Worm (Caenorhabditis elegans) whole organism, L4 larva: ENCODE measurements around the gene srh-215.
A peak's percentile ranks its signal among the peaks of the same experiment; 100 is the strongest.

Source experiments
- F26F4.8 ChIP-seq: fragments of 200-800 bp; sonication (Bioruptor generic); conservative IDR thresholded peaks from 2 replicates; pipeline ENCODE4 v1.3.6; 2022; ENCODE audit warnings: missing genetic modification characterization, missing compliant biosample characterization
- F49E8.2 ChIP-seq: sonication (generic microtip); optimal IDR thresholded peaks from 2 replicates; lab custom pipeline; 2016; ENCODE audit warnings: missing compliant biosample characterization, mild to moderate bottlenecking, missing genetic modification characterization, borderline replicate concordance
- R02D3.7 ChIP-seq: fragments of 150-350 bp; sonication (generic microtip); optimal IDR thresholded peaks from 3 replicates; lab custom pipeline; 2014; ENCODE audit warnings: missing biosample characterization, missing genetic modification characterization
- T26A8.4 ChIP-seq: fragments of 200-800 bp; sonication (Bioruptor generic); IDR thresholded peaks from 2 replicates; pipeline ENCODE4 v1.3.6; 2022; ENCODE audit warnings: missing genetic modification characterization, missing compliant biosample characterization
- Y105C5A.15 ChIP-seq: fragments of 200-800 bp; sonication (Bioruptor generic); IDR thresholded peaks from 2 replicates; pipeline ENCODE4 v1.3.6; 2022; ENCODE audit warnings: missing genetic modification characterization, missing compliant biosample characterization
- Y5F2A.4 ChIP-seq: fragments of 200-800 bp; sonication (Bioruptor generic); optimal IDR thresholded peaks from 2 replicates; lab custom pipeline; 2018; ENCODE audit warnings: mild to moderate bottlenecking, missing genetic modification characterization, missing compliant biosample characterization
- Y75B8A.6 ChIP-seq: fragments of 200-800 bp; sonication (Bioruptor generic); IDR thresholded peaks from 2 replicates; pipeline ENCODE4 v1.3.6; 2022; ENCODE audit warnings: missing genetic modification reagents, missing genetic modification characterization, missing compliant biosample characterization
- ZK337.2 ChIP-seq: fragments of 200-800 bp; sonication (Bioruptor generic); IDR thresholded peaks from 2 replicates; pipeline ENCODE4 v1.3.6; 2022; ENCODE audit warnings: missing genetic modification reagents, missing genetic modification characterization, missing compliant biosample characterization
- arid-1 ChIP-seq: fragments of 200-800 bp; sonication (Bioruptor generic); conservative IDR thresholded peaks from 2 replicates; pipeline ENCODE4 v1.3.6; 2022; ENCODE audit warnings: missing genetic modification reagents, missing genetic modification characterization, missing compliant biosample characterization
- ceh-62 ChIP-seq: sonication (generic microtip); optimal IDR thresholded peaks from 2 replicates; lab custom pipeline; 2017; ENCODE audit warnings: missing biosample characterization, missing genetic modification characterization
- ctbp-1 ChIP-seq: fragments of 200-800 bp; sonication (Bioruptor generic); IDR thresholded peaks from 2 replicates; pipeline ENCODE4 v1.3.6; 2022; ENCODE audit warnings: missing genetic modification reagents, missing genetic modification characterization, missing compliant biosample characterization
- daf-16 ChIP-seq, 3 experiments: sonication (generic microtip); optimal IDR thresholded peaks; 2 replicates each; lab custom pipeline; 2016 to 2017; ENCODE audit warnings: missing genetic modification characterization in 3 of 3, missing genetic modification reagents in 3 of 3, mild to moderate bottlenecking in 2 of 3, missing compliant biosample characterization in 2 of 3, missing biosample characterization in 1 of 3, moderate library complexity in 1 of 3
- daf-19 ChIP-seq: fragments of 200-800 bp; sonication (Bioruptor generic); conservative IDR thresholded peaks from 2 replicates; pipeline ENCODE4 v1.3.6; 2022; ENCODE audit warnings: missing genetic modification characterization, missing compliant biosample characterization
- dmd-6 ChIP-seq: fragments of 200-800 bp; sonication (Bioruptor generic); IDR thresholded peaks from 2 replicates; pipeline ENCODE4 v1.3.6; 2022; ENCODE audit warnings: missing genetic modification reagents, missing genetic modification characterization, missing compliant biosample characterization
- egl-43 ChIP-seq: fragments of 200-800 bp; sonication (Bioruptor generic); IDR thresholded peaks from 2 replicates; pipeline ENCODE4 v1.3.6; 2022; ENCODE audit warnings: missing genetic modification reagents, missing genetic modification characterization, missing compliant biosample characterization
- hif-1 ChIP-seq, 2 experiments: sonication (generic microtip); optimal IDR thresholded peaks; 2 replicates each; lab custom pipeline; 2016 to 2017; ENCODE audit warnings: missing compliant biosample characterization in 2 of 2, missing genetic modification characterization in 2 of 2, missing genetic modification reagents in 2 of 2, missing genotype in 2 of 2, mild to moderate bottlenecking in 1 of 2
- lim-7 ChIP-seq: fragments of 200-800 bp; sonication (Bioruptor generic); IDR thresholded peaks from 2 replicates; pipeline ENCODE4 v1.3.6; 2022; ENCODE audit warnings: missing genetic modification characterization, missing compliant biosample characterization
- lin-13 ChIP-seq: fragments of 150-350 bp; optimal IDR thresholded peaks from 2 replicates; lab custom pipeline; 2014; ENCODE audit warnings: missing biosample characterization, missing genetic modification reagents, missing genetic modification characterization
- mes-2 ChIP-seq: sonication (generic microtip); optimal IDR thresholded peaks from 2 replicates; lab custom pipeline; 2016; ENCODE audit warnings: missing genotype, mild to moderate bottlenecking, missing genetic modification characterization, missing compliant biosample characterization; ENCODE audit not compliant: poor library complexity, severe bottlenecking
- nhr-102 ChIP-seq: sonication (generic microtip); optimal IDR thresholded peaks from 2 replicates; lab custom pipeline; 2016; ENCODE audit warnings: mild to moderate bottlenecking, missing genetic modification characterization, moderate library complexity, missing compliant biosample characterization
- nhr-237 ChIP-seq: sonication (generic microtip); optimal IDR thresholded peaks from 2 replicates; lab custom pipeline; 2017; ENCODE audit warnings: missing biosample characterization, missing genetic modification characterization
- nhr-41 ChIP-seq: fragments of 200-800 bp; sonication (Bioruptor generic); IDR thresholded peaks from 2 replicates; pipeline ENCODE4 v1.3.6; 2022; ENCODE audit warnings: missing genetic modification reagents, missing genetic modification characterization, missing compliant biosample characterization
- nhr-48 ChIP-seq: sonication (generic microtip); optimal IDR thresholded peaks from 2 replicates; lab custom pipeline; 2016; ENCODE audit warnings: mild to moderate bottlenecking, missing genetic modification characterization, missing compliant biosample characterization
- nhr-77 ChIP-seq: fragments of 150-350 bp; optimal IDR thresholded peaks from 2 replicates; lab custom pipeline; 2014; ENCODE audit warnings: missing biosample characterization, missing genetic modification characterization
- pha-4 ChIP-seq, 2 experiments: fragments of 150-350 bp in 1 of 2; fragments of 200-800 bp in 1 of 2; sonication (Bioruptor generic) in 1 of 2; IDR thresholded peaks in 1 of 2; optimal IDR thresholded peaks in 1 of 2; 2 replicates each; pipeline versions ENCODE4 v1.3.6 to Lab custom; 2014 to 2022; ENCODE audit warnings: missing genetic modification characterization in 2 of 2, missing genetic modification reagents in 2 of 2, missing biosample characterization in 1 of 2, missing compliant biosample characterization in 1 of 2
- php-3 ChIP-seq: fragments of 200-800 bp; sonication (Bioruptor generic); IDR thresholded peaks from 2 replicates; pipeline ENCODE4 v1.3.6; 2022; ENCODE audit warnings: missing genetic modification reagents, missing genetic modification characterization, missing compliant biosample characterization
- set-16 ChIP-seq: fragments of 200-800 bp; sonication (Bioruptor generic); IDR thresholded peaks from 2 replicates; pipeline ENCODE4 v1.3.6; 2022; ENCODE audit warnings: missing genetic modification reagents, missing genetic modification characterization, missing compliant biosample characterization
- skn-1 ChIP-seq: fragments of 150-350 bp; optimal IDR thresholded peaks from 2 replicates; lab custom pipeline; 2014; ENCODE audit warnings: missing biosample characterization, missing genetic modification characterization
- snpc-1.2 ChIP-seq: fragments of 200-800 bp; sonication (Bioruptor generic); IDR thresholded peaks from 2 replicates; pipeline ENCODE4 v1.3.6; 2022; ENCODE audit warnings: missing genetic modification reagents, missing genetic modification characterization, missing compliant biosample characterization
- unc-130 ChIP-seq: sonication (generic microtip); optimal IDR thresholded peaks from 2 replicates; lab custom pipeline; 2016; ENCODE audit warnings: missing genetic modification reagents, missing genetic modification characterization, missing compliant biosample characterization
- unc-62 ChIP-seq, 3 experiments: fragments of 150-350 bp in 1 of 3; sonication (generic microtip); optimal IDR thresholded peaks in 2 of 3; peaks in 1 of 3; 1 replicate in 1 of 3; 2 replicates in 2 of 3; lab custom pipeline; 2014 to 2017; ENCODE audit warnings: missing biosample characterization in 3 of 3, missing genetic modification characterization in 3 of 3, missing genetic modification reagents in 3 of 3, missing genotype in 1 of 3
- vab-7 ChIP-seq: fragments of 200-800 bp; sonication (Bioruptor generic); IDR thresholded peaks from 2 replicates; pipeline ENCODE4 v1.3.6; 2022; ENCODE audit warnings: missing genetic modification reagents, missing genetic modification characterization, missing compliant biosample characterization
- zag-1 ChIP-seq: fragments of 150-350 bp; optimal IDR thresholded peaks from 2 replicates; lab custom pipeline; 2014; ENCODE audit warnings: missing biosample characterization, missing genetic modification characterization
- zfp-2 ChIP-seq: sonication (generic microtip); optimal IDR thresholded peaks from 2 replicates; lab custom pipeline; 2016; ENCODE audit warnings: mild to moderate bottlenecking, missing genetic modification characterization, missing compliant biosample characterization
- zfp-3 ChIP-seq: fragments of 200-800 bp; sonication (Bioruptor generic); conservative IDR thresholded peaks from 2 replicates; pipeline ENCODE4 v1.3.6; 2022; ENCODE audit warnings: missing genetic modification reagents, missing genetic modification characterization, missing compliant biosample characterization
- ztf-7 ChIP-seq: fragments of 150-350 bp; optimal IDR thresholded peaks from 2 replicates; lab custom pipeline; 2014; ENCODE audit warnings: missing biosample characterization, missing genetic modification characterization

srh-215 gene

ce11 chrV:16794828-16795354 lies 36.9 kb downstream of the srh-215 start, which contains the start of the genes ctps-1 and pus-1 (continued):
- no peak for TF ChIP-seq php-3 (GFP tag; lab: Robert Waterston, UW)
- TF ChIP-seq dmd-6 (GFP tag; lab: Robert Waterston, UW): peak; percentile 43
- peak; percentile 26 for TF ChIP-seq ztf-7 (tag; lab: Kevin White, UChicago)
- no peak for TF ChIP-seq lin-13 (GFP tag; lab: Kevin White, UChicago)

- TF ChIP-seq daf-16 (GFP tag; optimal IDR thresholded peaks at IDR 0.05; lab: Kevin White, UChicago) (no peak), daf-16 (tag; optimal IDR thresholded peaks at IDR 0.05; lab: Kevin White, UChicago) (no peak), F49E8.2 (no peak), unc-62 (GFP tag; optimal IDR thresholded peaks at IDR 0.05 in 1 of 2; lab: Kevin White, UChicago) (peak in 1 of 2 experiments; percentile 93), unc-62 (tag; optimal IDR thresholded peaks at IDR 0.05; lab: Kevin White, UChicago) (no peak), R02D3.7 (tag; lab: Kevin White, UChicago) (no peak), nhr-48 (tag; lab: Kevin White, UChicago) (no peak), daf-19 (no peak), ZK337.2 (no peak)
Observed at ce11 chrV:16794079-16794478, 37.7 kb downstream of the srh-215 start.

- no peak for TF ChIP-seq zag-1 (tag; lab: Kevin White, UChicago)
- TF ChIP-seq skn-1 (tag; lab: Kevin White, UChicago): no peak
- peak; percentile 42 for TF ChIP-seq unc-130
- TF ChIP-seq F26F4.8 (GFP tag; lab: Robert Waterston, UW): no peak
- no peak for TF ChIP-seq lim-7 (GFP tag; lab: Robert Waterston, UW)
- TF ChIP-seq zfp-3 (GFP tag; lab: Robert Waterston, UW): no peak
- no peak for TF ChIP-seq Y5F2A.4 (GFP tag; lab: Kevin White, UChicago)
- TF ChIP-seq Y105C5A.15 (GFP tag; lab: Robert Waterston, UW): no peak
- no peak for TF ChIP-seq vab-7 (GFP tag; lab: Robert Waterston, UW)
- TF ChIP-seq R02D3.7 (tag; lab: Kevin White, UChicago): peak; percentile 12
Observed at ce11 chrV:16793312-16793711, 38.5 kb downstream of the srh-215 start.

ce11 chrV:16792717-16793116 lies 39.1 kb downstream of the srh-215 start:
- TF ChIP-seq egl-43 (GFP tag; lab: Robert Waterston, UW) (no peak), unc-130 (no peak), nhr-237 (tag; lab: Kevin White, UChicago) (no peak), set-16 (peak; percentile 82), nhr-102 (tag; lab: Kevin White, UChicago) (no peak), snpc-1.2 (GFP tag; lab: Robert Waterston, UW) (no peak)

ce11 chrV:16788967-16789366 lies 42.9 kb downstream of the srh-215 start, which contains the start of gene immt-2:
Gene immt-2, plus strand, starts transcription at chrV:16789267.
- no peak for TF ChIP-seq nhr-237 (tag; lab: Kevin White, UChicago)
- TF ChIP-seq ctbp-1 (GFP tag; lab: Robert Waterston, UW): no peak
- TF ChIP-seq set-16: no peak
- TF ChIP-seq skn-1 (tag; lab: Kevin White, UChicago): no peak
- TF ChIP-seq hif-1 (tag; optimal IDR thresholded peaks at IDR 0.05; lab: Kevin White, UChicago): no peak
- TF ChIP-seq zfp-2 (tag; lab: Kevin White, UChicago): no peak
- no peak for TF ChIP-seq lin-13 (GFP tag; lab: Kevin White, UChicago)
- no peak for TF ChIP-seq Y75B8A.6 (GFP tag; lab: Robert Waterston, UW)
- no peak for TF ChIP-seq mes-2 (tag; lab: Kevin White, UChicago)
- TF ChIP-seq arid-1 (GFP tag; lab: Robert Waterston, UW): no peak
- TF ChIP-seq nhr-77: no peak
- no peak for TF ChIP-seq nhr-41 (GFP tag; lab: Robert Waterston, UW)
- no peak for TF ChIP-seq ceh-62 (tag; lab: Kevin White, UChicago)
- no peak for TF ChIP-seq pha-4 (GFP tag; IDR thresholded peaks at IDR 0.05; lab: Robert Waterston, UW)
- no peak for TF ChIP-seq pha-4 (tag; optimal IDR thresholded peaks at IDR 0.05; lab: Kevin White, UChicago)
- no peak for TF ChIP-seq T26A8.4 (GFP tag; lab: Robert Waterston, UW)
- no peak for TF ChIP-seq nhr-102 (tag; lab: Kevin White, UChicago)
